Worm (Caenorhabditis elegans): ENCODE data around the gene elpc-4.

DNA sequence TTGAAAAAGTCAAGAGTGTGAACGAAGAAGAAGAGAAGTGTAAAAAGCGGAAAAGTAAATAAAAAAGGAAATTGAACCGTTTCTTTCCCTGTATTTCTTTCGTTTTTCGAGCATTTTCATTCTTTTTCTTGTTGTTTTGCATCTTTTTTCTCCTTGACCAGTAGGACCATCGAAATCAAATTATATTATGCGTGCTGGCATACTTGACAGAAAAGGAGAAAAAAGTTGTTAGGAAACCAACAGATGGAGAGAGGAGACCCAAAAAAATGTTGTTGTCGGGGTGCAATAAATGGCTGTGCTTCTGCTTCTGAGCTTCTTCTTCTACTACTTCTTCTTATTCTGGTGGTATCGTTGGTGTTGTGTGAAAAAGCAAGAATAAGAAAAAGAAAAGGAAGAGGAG, 37.2 kb downstream of the elpc-4 start:
- TF ChIP-seq nhr-77 (tag; optimal IDR thresholded peaks at IDR 0.05) (no peak), nhr-10 (tag; optimal IDR thresholded peaks at IDR 0.05) (no peak), R02D3.7 (tag; optimal IDR thresholded peaks at IDR 0.05) (no peak), mep-1 (tag; optimal IDR thresholded peaks at IDR 0.05) (no peak), egl-27 (tag; optimal IDR thresholded peaks at IDR 0.05) (no peak), nhr-28 (tag; optimal IDR thresholded peaks at IDR 0.05) (no peak), daf-16 (GFP tag; optimal IDR thresholded peaks at IDR 0.05) (no peak), daf-16 (tag; optimal IDR thresholded peaks at IDR 0.05) (no peak), T26A8.4 (GFP tag; IDR thresholded peaks at IDR 0.05) (no peak), fos-1 (tag; optimal IDR thresholded peaks at IDR 0.05) (no peak), F49E8.2 (tag; optimal IDR thresholded peaks at IDR 0.05; ENCODE audit: borderline replicate concordance) (no peak)

Measured in whole organism, L4 larva.